Worm (Caenorhabditis elegans) whole organism, L3 larva: ENCODE results near the gene rsp-2.

Source experiments
- R02D3.7 ChIP-seq: fragments of 150-350 bp; optimal IDR thresholded peaks from 2 replicates; lab custom pipeline; 2014; ENCODE audit warnings: missing biosample characterization, missing genetic modification characterization
- ama-1 ChIP-seq: fragments of 150-350 bp; optimal IDR thresholded peaks from 2 replicates; lab custom pipeline; 2018
- ceh-16 ChIP-seq: sonication (generic microtip); optimal IDR thresholded peaks from 2 replicates; lab custom pipeline; 2017; ENCODE audit warnings: missing biosample characterization, missing genetic modification characterization
- ceh-82 ChIP-seq: fragments of 150-350 bp; optimal IDR thresholded peaks from 2 replicates; lab custom pipeline; 2014; ENCODE audit warnings: missing biosample characterization, missing genetic modification characterization
- daf-12 ChIP-seq: fragments of 150-350 bp; optimal IDR thresholded peaks from 2 replicates; lab custom pipeline; 2014; ENCODE audit warnings: missing biosample characterization, missing genetic modification reagents, missing genetic modification characterization
- egl-27 ChIP-seq: sonication (generic microtip); optimal IDR thresholded peaks from 4 replicates; lab custom pipeline; 2017; ENCODE audit warnings: missing biosample characterization, missing genetic modification reagents, missing genetic modification characterization
- egl-5 ChIP-seq: fragments of 150-350 bp; optimal IDR thresholded peaks from 2 replicates; lab custom pipeline; 2017; ENCODE audit warnings: missing biosample characterization, missing genetic modification reagents, missing genetic modification characterization, inconsistent platforms
- elt-1 ChIP-seq: fragments of 150-350 bp; optimal IDR thresholded peaks from 2 replicates; lab custom pipeline; 2014; ENCODE audit warnings: missing biosample characterization, missing genetic modification characterization
- elt-2 ChIP-seq: sonication (generic microtip); optimal IDR thresholded peaks from 2 replicates; lab custom pipeline; 2016; ENCODE audit warnings: missing genetic modification reagents, mild to moderate bottlenecking, missing genetic modification characterization, missing compliant biosample characterization
- elt-3 ChIP-seq, 3 experiments: fragments of 150-350 bp in 1 of 3; sonication (generic microtip) in 2 of 3; optimal IDR thresholded peaks; 2 replicates in 2 of 3; 4 replicates in 1 of 3; lab custom pipeline; 2014 to 2017; ENCODE audit warnings: missing biosample characterization in 3 of 3, missing genetic modification characterization in 3 of 3
- fkh-10 ChIP-seq: sonication (generic microtip); optimal IDR thresholded peaks from 2 replicates; lab custom pipeline; 2017; ENCODE audit warnings: missing biosample characterization, missing genetic modification reagents, missing genetic modification characterization
- fkh-2 ChIP-seq: fragments of 150-350 bp; optimal IDR thresholded peaks from 2 replicates; lab custom pipeline; 2014; ENCODE audit warnings: missing biosample characterization, missing genetic modification reagents, missing genetic modification characterization
- hmg-11 ChIP-seq: sonication (generic microtip); optimal IDR thresholded peaks from 2 replicates; lab custom pipeline; 2016; ENCODE audit warnings: missing genetic modification characterization, missing compliant biosample characterization
- lin-15B ChIP-seq: fragments of 150-350 bp; optimal IDR thresholded peaks from 2 replicates; lab custom pipeline; 2014; ENCODE audit warnings: missing biosample characterization, missing genetic modification characterization
- lin-39 ChIP-seq: fragments of 150-350 bp; optimal IDR thresholded peaks from 2 replicates; lab custom pipeline; 2018; ENCODE audit warnings: missing biosample characterization, missing genetic modification reagents, missing genetic modification characterization
- lsy-12 ChIP-seq: sonication (generic microtip); optimal IDR thresholded peaks from 2 replicates; lab custom pipeline; 2016; ENCODE audit warnings: mild to moderate bottlenecking, missing genetic modification characterization, missing compliant biosample characterization
- mdl-1 ChIP-seq: fragments of 150-350 bp; optimal IDR thresholded peaks from 2 replicates; lab custom pipeline; 2014; ENCODE audit warnings: missing biosample characterization, missing genetic modification characterization
- nhr-12 ChIP-seq: fragments of 150-350 bp; optimal IDR thresholded peaks from 2 replicates; lab custom pipeline; 2014; ENCODE audit warnings: missing biosample characterization, missing genetic modification characterization
- nhr-25 ChIP-seq: sonication (generic microtip); optimal IDR thresholded peaks from 2 replicates; lab custom pipeline; 2017; ENCODE audit warnings: missing biosample characterization, missing genetic modification characterization
- nhr-43 ChIP-seq: sonication (generic microtip); optimal IDR thresholded peaks from 2 replicates; lab custom pipeline; 2016; ENCODE audit warnings: mild to moderate bottlenecking, missing genetic modification characterization, missing compliant biosample characterization; ENCODE audit not compliant: poor library complexity, severe bottlenecking
- nhr-67 ChIP-seq: fragments of 150-350 bp; optimal IDR thresholded peaks from 2 replicates; lab custom pipeline; 2014; ENCODE audit warnings: missing biosample characterization, missing genetic modification characterization
- nhr-77 ChIP-seq: fragments of 150-350 bp; optimal IDR thresholded peaks from 2 replicates; lab custom pipeline; 2014; ENCODE audit warnings: missing biosample characterization, missing genetic modification characterization
- pha-4 ChIP-seq: fragments of 150-350 bp; optimal IDR thresholded peaks from 2 replicates; lab custom pipeline; 2014; ENCODE audit warnings: missing biosample characterization, missing genetic modification reagents, missing genetic modification characterization
- pqm-1 ChIP-seq: fragments of 150-350 bp; optimal IDR thresholded peaks from 2 replicates; lab custom pipeline; 2017; ENCODE audit warnings: missing biosample characterization, missing genetic modification characterization, inconsistent platforms
- tbx-2 ChIP-seq: sonication (generic microtip); optimal IDR thresholded peaks from 2 replicates; lab custom pipeline; 2016; ENCODE audit warnings: mild to moderate bottlenecking, missing genetic modification characterization, missing compliant biosample characterization
- unc-39 ChIP-seq: sonication (generic microtip); optimal IDR thresholded peaks from 4 replicates; lab custom pipeline; 2017; ENCODE audit warnings: missing biosample characterization, missing genetic modification characterization
- unc-62 ChIP-seq: fragments of 150-350 bp; sonication (generic microtip); optimal IDR thresholded peaks from 4 replicates; lab custom pipeline; 2014; ENCODE audit warnings: missing biosample characterization, missing genetic modification reagents, missing genetic modification characterization
- zag-1 ChIP-seq: fragments of 150-350 bp; optimal IDR thresholded peaks from 2 replicates; lab custom pipeline; 2014; ENCODE audit warnings: missing biosample characterization, missing genetic modification characterization
- ztf-4 ChIP-seq: fragments of 150-350 bp; optimal IDR thresholded peaks from 2 replicates; lab custom pipeline; 2014; ENCODE audit warnings: missing biosample characterization, missing genetic modification characterization

rsp-2 gene

ce11 chrII:11451738-11452137 lies 1.0 kb downstream of the rsp-2 start:
- TF ChIP-seq ceh-82 (tag; lab: Kevin White, UChicago) (no peak), lin-15B (tag; lab: Kevin White, UChicago) (no peak), nhr-67 (tag; lab: Kevin White, UChicago) (no peak), pqm-1 (no peak), R02D3.7 (tag; lab: Kevin White, UChicago) (no peak), daf-12 (no peak), unc-39 (no peak), lsy-12 (tag; lab: Kevin White, UChicago) (no peak)
- TF ChIP-seq, all 47 proteins: peak for 0

- TF ChIP-seq fkh-2 (tag; lab: Kevin White, UChicago) (no peak), nhr-12 (tag; lab: Kevin White, UChicago) (no peak), nhr-77 (tag; lab: Kevin White, UChicago) (no peak), lin-15B (tag; lab: Kevin White, UChicago) (no peak), hmg-11 (tag; lab: Kevin White, UChicago) (no peak)
These were observed 1.9 kb downstream of the rsp-2 start for ce11 chrII:11450882-11451281.

ce11 chrII:11448753-11449152 lies 4.0 kb downstream of the rsp-2 start, which contains the start of gene W02B12.1:
W02B12.1 (plus strand) TSS chrII:11449021.
- peak; percentile 77 for TF ChIP-seq elt-2
- TF ChIP-seq lin-39 (tag; lab: Kevin White, UChicago), result no peak
- TF ChIP-seq pqm-1, result peak; percentile 72

- TF ChIP-seq hmg-11 (tag; lab: Kevin White, UChicago) (no peak), zag-1 (tag; lab: Kevin White, UChicago) (no peak), lin-39 (tag; lab: Kevin White, UChicago) (no peak), ztf-4 (tag; lab: Kevin White, UChicago) (no peak), pha-4 (tag; lab: Kevin White, UChicago) (no peak), mdl-1 (tag; lab: Kevin White, UChicago) (no peak), pqm-1 (no peak), egl-5 (tag; lab: Kevin White, UChicago) (no peak), nhr-25 (tag; lab: Kevin White, UChicago) (no peak), nhr-67 (tag; lab: Kevin White, UChicago) (no peak), unc-39 (no peak), lsy-12 (tag; lab: Kevin White, UChicago) (no peak), nhr-12 (tag; lab: Kevin White, UChicago) (no peak), fkh-2 (tag; lab: Kevin White, UChicago) (no peak), tbx-2 (tag; lab: Kevin White, UChicago) (no peak), ama-1 (lab: Kevin White, UChicago) (no peak)
These were observed 7.8 kb downstream of the rsp-2 start, which contains the start of gene W02B12.13 for ce11 chrII:11444973-11445372. W02B12.13 (plus strand) TSS chrII:11445273.

- TF ChIP-seq elt-3 (tag; optimal IDR thresholded peaks at IDR 0.05; lab: Kevin White, UChicago) (no peak), ceh-16 (tag; lab: Kevin White, UChicago) (no peak), elt-1 (tag; lab: Kevin White, UChicago) (no peak), lin-39 (tag; lab: Kevin White, UChicago) (no peak), fkh-10 (GFP tag; lab: Kevin White, UChicago) (no peak), nhr-43 (tag; lab: Kevin White, UChicago) (no peak), egl-27 (tag; lab: Kevin White, UChicago) (no peak), unc-39 (no peak), zag-1 (tag; lab: Kevin White, UChicago) (no peak), daf-12 (no peak), ztf-4 (tag; lab: Kevin White, UChicago) (no peak), ama-1 (lab: Kevin White, UChicago) (no peak), unc-62 (GFP tag; lab: Kevin White, UChicago) (no peak)
These were observed 8.9 kb downstream of the rsp-2 start, which contains the start of gene adbp-1 for ce11 chrII:11443862-11444261. adbp-1 (plus strand) TSS chrII:11444162.

- TF ChIP-seq elt-2 (no peak), pqm-1 (no peak), nhr-77 (tag; lab: Kevin White, UChicago) (no peak)
- TF ChIP-seq, all 47 proteins: peak for 0
These were observed 9.6 kb downstream of the rsp-2 start for ce11 chrII:11443128-11443527.
